Fruit fly (Drosophila melanogaster) whole organism, prepupa: ENCODE data around the gene CG31633.
A peak's percentile ranks its signal among the peaks of the same experiment; 100 is the strongest.

Source experiments
- CG10631 ChIP-seq: fragments of 200-800 bp; sonication (Bioruptor generic); optimal IDR thresholded peaks from 2 replicates; lab custom pipeline; 2016; ENCODE audit warnings: missing biosample characterization, missing genetic modification characterization
- CG10669 ChIP-seq: fragments of 200-800 bp; sonication (Bioruptor generic); optimal IDR thresholded peaks from 3 replicates; lab custom pipeline; 2018; ENCODE audit warnings: missing biosample characterization, mild to moderate bottlenecking, missing genetic modification characterization, moderate library complexity
- CG11762 ChIP-seq: fragments of 200-800 bp; sonication (Bioruptor generic); optimal IDR thresholded peaks from 3 replicates; lab custom pipeline; 2016; ENCODE audit warnings: missing biosample characterization, missing genetic modification characterization; ENCODE audit not compliant: insufficient read depth
- CG11902 ChIP-seq: fragments of 200-800 bp; sonication (Bioruptor generic); optimal IDR thresholded peaks from 3 replicates; lab custom pipeline; 2016; ENCODE audit warnings: missing biosample characterization, missing genetic modification characterization
- CG3032 ChIP-seq: fragments of 200-800 bp; optimal IDR thresholded peaks from 2 replicates; lab custom pipeline; 2019; ENCODE audit warnings: missing biosample characterization, mild to moderate bottlenecking, missing genetic modification characterization, moderate library complexity
- CG32006 ChIP-seq: fragments of 200-800 bp; sonication (Bioruptor generic); optimal IDR thresholded peaks from 3 replicates; lab custom pipeline; 2017; ENCODE audit warnings: missing biosample characterization, mild to moderate bottlenecking, missing genetic modification characterization
- CG3919 ChIP-seq: fragments of 200-800 bp; sonication (Bioruptor generic); optimal IDR thresholded peaks from 3 replicates; lab custom pipeline; 2016; ENCODE audit warnings: missing biosample characterization, missing genetic modification characterization
- CG6163 ChIP-seq: fragments of 200-800 bp; sonication (Bioruptor generic); IDR thresholded peaks from 3 replicates; pipeline ENCODE4 v1.3.6; 2022; ENCODE audit warnings: missing biosample characterization, missing genetic modification characterization
- CG6276 ChIP-seq: fragments of 200-800 bp; sonication (Bioruptor generic); optimal IDR thresholded peaks from 2 replicates; lab custom pipeline; 2017; ENCODE audit warnings: missing biosample characterization, mild to moderate bottlenecking, missing genetic modification characterization
- CG6808 ChIP-seq: fragments of 200-800 bp; sonication (Bioruptor generic); optimal IDR thresholded peaks from 3 replicates; lab custom pipeline; 2017; ENCODE audit warnings: missing biosample characterization, missing genetic modification characterization, mild to moderate bottlenecking, moderate library complexity, missing genetic modification reagents
- CG8119 ChIP-seq: fragments of 200-800 bp; sonication (Bioruptor generic); IDR thresholded peaks from 3 replicates; pipeline ENCODE4 v1.3.6; 2022; ENCODE audit warnings: missing biosample characterization, missing genetic modification characterization
- CG8319 ChIP-seq: fragments of 200-800 bp; sonication (Bioruptor generic); optimal IDR thresholded peaks from 3 replicates; lab custom pipeline; 2016; ENCODE audit warnings: missing biosample characterization, missing genetic modification characterization
- CG8632 ChIP-seq: fragments of 200-800 bp; sonication (Bioruptor generic); optimal IDR thresholded peaks from 3 replicates; lab custom pipeline; 2016; ENCODE audit warnings: missing biosample characterization, missing genetic modification characterization
- CG9139 ChIP-seq: fragments of 200-800 bp; sonication (Bioruptor generic); optimal IDR thresholded peaks from 3 replicates; lab custom pipeline; 2017; ENCODE audit warnings: missing biosample characterization, mild to moderate bottlenecking, missing genetic modification characterization
- Eip75B ChIP-seq: fragments of 200-800 bp; sonication (Bioruptor generic); optimal IDR thresholded peaks from 3 replicates; lab custom pipeline; 2016; ENCODE audit warnings: missing biosample characterization, missing genetic modification characterization
- Eip78C ChIP-seq: fragments of 200-800 bp; sonication (Bioruptor generic); peaks from one replicate; lab custom pipeline; 2016; ENCODE audit warnings: missing biosample characterization, missing genetic modification characterization
- Eip93F ChIP-seq: fragments of 200-800 bp; sonication (Bioruptor generic); optimal IDR thresholded peaks from 2 replicates; lab custom pipeline; 2016; ENCODE audit warnings: missing biosample characterization, mild to moderate bottlenecking, missing genetic modification characterization
- Ets96B ChIP-seq: fragments of 200-800 bp; optimal IDR thresholded peaks from 2 replicates; lab custom pipeline; 2019; ENCODE audit warnings: missing biosample characterization, mild to moderate bottlenecking, missing genetic modification characterization, moderate library complexity
- Gug ChIP-seq: fragments of 200-800 bp; sonication (Bioruptor generic); IDR thresholded peaks from 2 replicates; pipeline ENCODE4 v1.3.6; 2022; ENCODE audit warnings: missing biosample characterization, missing genetic modification characterization
- Hr39 ChIP-seq: fragments of 200-800 bp; sonication (Bioruptor generic); optimal IDR thresholded peaks from 2 replicates; lab custom pipeline; 2016; ENCODE audit warnings: missing biosample characterization, missing genetic modification characterization
- Hr4 ChIP-seq: fragments of 200-800 bp; sonication (Bioruptor generic); optimal IDR thresholded peaks from 3 replicates; lab custom pipeline; 2016; ENCODE audit warnings: missing biosample characterization, missing genetic modification characterization
- Met ChIP-seq: fragments of 200-800 bp; sonication (Bioruptor generic); optimal IDR thresholded peaks from 3 replicates; lab custom pipeline; 2016; ENCODE audit warnings: missing biosample characterization, missing genetic modification characterization
- OdsH ChIP-seq: fragments of 200-800 bp; sonication (Bioruptor generic); optimal IDR thresholded peaks from 3 replicates; lab custom pipeline; 2016; ENCODE audit warnings: missing biosample characterization, missing genetic modification characterization
- Smox ChIP-seq: fragments of 200-800 bp; sonication (Bioruptor generic); optimal IDR thresholded peaks from 3 replicates; lab custom pipeline; 2016; ENCODE audit warnings: missing biosample characterization, missing genetic modification characterization
- achi ChIP-seq: fragments of 200-800 bp; sonication (Bioruptor generic); optimal IDR thresholded peaks from 3 replicates; lab custom pipeline; 2016; ENCODE audit warnings: missing biosample characterization, missing genetic modification characterization
- cyc ChIP-seq: fragments of 200-800 bp; sonication (Bioruptor generic); optimal IDR thresholded peaks from 3 replicates; lab custom pipeline; 2016; ENCODE audit warnings: missing biosample characterization, missing genetic modification characterization
- dac ChIP-seq: fragments of 200-800 bp; sonication (Bioruptor generic); optimal IDR thresholded peaks from 2 replicates; lab custom pipeline; 2017; ENCODE audit warnings: missing biosample characterization, mild to moderate bottlenecking, missing genetic modification characterization
- dsx ChIP-seq: fragments of 200-800 bp; optimal IDR thresholded peaks from 3 replicates; lab custom pipeline; 2019; ENCODE audit warnings: missing biosample characterization, mild to moderate bottlenecking, missing genetic modification characterization, moderate library complexity; ENCODE audit not compliant: poor library complexity, severe bottlenecking
- esn ChIP-seq: fragments of 200-800 bp; sonication (Bioruptor generic); optimal IDR thresholded peaks from 2 replicates; lab custom pipeline; 2016; ENCODE audit warnings: missing biosample characterization, mild to moderate bottlenecking, missing genetic modification characterization, moderate library complexity
- fd59A ChIP-seq: fragments of 200-800 bp; sonication (Bioruptor generic); optimal IDR thresholded peaks from 2 replicates; lab custom pipeline; 2017; ENCODE audit warnings: missing biosample characterization, mild to moderate bottlenecking, missing genetic modification characterization, missing genetic modification reagents
- fd85E ChIP-seq: fragments of 200-800 bp; sonication (Bioruptor generic); optimal IDR thresholded peaks from 3 replicates; lab custom pipeline; 2016; ENCODE audit warnings: missing biosample characterization, missing genetic modification characterization
- fkh ChIP-seq: fragments of 200-800 bp; sonication (Bioruptor generic); optimal IDR thresholded peaks from 3 replicates; lab custom pipeline; 2017; ENCODE audit warnings: missing biosample characterization, mild to moderate bottlenecking, missing genetic modification characterization, moderate library complexity
- pdm3 ChIP-seq: fragments of 200-800 bp; sonication (Bioruptor generic); optimal IDR thresholded peaks from 3 replicates; lab custom pipeline; 2016; ENCODE audit warnings: missing biosample characterization, missing genetic modification characterization
- salr ChIP-seq, 2 experiments: fragments of 200-800 bp; sonication (Bioruptor generic); optimal IDR thresholded peaks; 3 replicates each; lab custom pipeline; 2016 to 2018; ENCODE audit warnings: missing biosample characterization in 2 of 2, missing genetic modification characterization in 2 of 2, mild to moderate bottlenecking in 1 of 2
- spab ChIP-seq: fragments of 200-800 bp; sonication (Bioruptor generic); optimal IDR thresholded peaks from 2 replicates; lab custom pipeline; 2017; ENCODE audit warnings: missing biosample characterization, mild to moderate bottlenecking, missing genetic modification characterization, missing genetic modification reagents
- ss ChIP-seq, 2 experiments: fragments of 200-800 bp; sonication (Bioruptor generic); optimal IDR thresholded peaks; 2 replicates in 1 of 2; 3 replicates in 1 of 2; lab custom pipeline; 2017 to 2018; ENCODE audit warnings: mild to moderate bottlenecking in 2 of 2, missing biosample characterization in 2 of 2, missing genetic modification characterization in 2 of 2, moderate library complexity in 1 of 2
- svp ChIP-seq: fragments of 200-800 bp; sonication (Bioruptor generic); peaks from one replicate; lab custom pipeline; 2016; ENCODE audit warnings: missing biosample characterization, missing genetic modification characterization
- topi ChIP-seq: fragments of 200-800 bp; sonication (Bioruptor generic); optimal IDR thresholded peaks from 3 replicates; lab custom pipeline; 2016; ENCODE audit warnings: missing biosample characterization, missing genetic modification characterization
- vri ChIP-seq: fragments of 200-800 bp; sonication (Bioruptor generic); optimal IDR thresholded peaks from 3 replicates; lab custom pipeline; 2016; ENCODE audit warnings: missing biosample characterization, mild to moderate bottlenecking, missing genetic modification characterization

The CG31633 gene

dm6 chr2L:6683992-6684882 is 28.1 kb upstream of the CG31633 start, which contains the start of gene Nhe3 (continued):
- no peak for TF ChIP-seq CG6808 (GFP tag; lab: Kevin White, UChicago)

dm6 chr2L:6682909-6683308 is 26.8 kb upstream of the CG31633 start:
- TF ChIP-seq topi (GFP tag; lab: Kevin White, UChicago) (no peak), fkh (GFP tag; lab: Kevin White, UChicago) (peak; percentile 45), cyc (GFP tag; lab: Kevin White, UChicago) (no peak), CG11902 (no peak), CG32006 (GFP tag; lab: Kevin White, UChicago) (no peak), vri (GFP tag; lab: Kevin White, UChicago) (no peak)

dm6 chr2L:6677453-6677852 is 21.3 kb upstream of the CG31633 start, which contains the start of gene Nse1:
TSS of gene Nse1 (minus strand) at chr2L:6677625.
- TF ChIP-seq CG6163 (GFP tag; lab: Robert Waterston, UW) (no peak), CG6276 (GFP tag; lab: Kevin White, UChicago) (no peak), Met (GFP tag; lab: Kevin White, UChicago) (no peak)
- TF ChIP-seq, all 60 proteins: peak for 0

- TF ChIP-seq salr (GFP tag; optimal IDR thresholded peaks at IDR 0.05; lab: Kevin White, UChicago) (no peak), CG10631 (GFP tag; lab: Kevin White, UChicago) (no peak), CG3919 (no peak), pdm3 (GFP tag; lab: Kevin White, UChicago) (no peak), CG8632 (no peak), achi (GFP tag; lab: Kevin White, UChicago) (no peak), Smox (GFP tag; lab: Kevin White, UChicago) (no peak), OdsH (GFP tag; lab: Kevin White, UChicago) (no peak), CG11902 (no peak), topi (GFP tag; lab: Kevin White, UChicago) (no peak), svp (GFP tag; lab: Kevin White, UChicago) (no peak)
Measured at dm6 chr2L:6676535-6676934, 20.4 kb upstream of the CG31633 start, which contains the start of gene cort. TSS of gene cort (minus strand) at chr2L:6676635.

dm6 chr2L:6673211-6674012 is 17.3 kb upstream of the CG31633 start, which contains the start of gene Spn27A:
TSS of gene Spn27A (minus strand) at chr2L:6673347.
- TF ChIP-seq Eip93F (GFP tag; lab: Kevin White, UChicago) (no peak), Eip78C (peak; percentile 93), CG9139 (peak; percentile 68), Ets96B (tag; lab: Kevin White, UChicago) (peak; percentile 76), CG3919 (no peak), ss (GFP tag; optimal IDR thresholded peaks at IDR 0.05; lab: Kevin White, UChicago) (no peak), esn (peak; percentile 78), Hr39 (GFP tag; lab: Kevin White, UChicago) (no peak), OdsH (GFP tag; lab: Kevin White, UChicago) (peak; percentile 81), fd59A (GFP tag; lab: Kevin White, UChicago) (peak; percentile 60), CG6163 (GFP tag; lab: Robert Waterston, UW) (no peak; the same call in 2 of the 3 replicates), CG8119 (GFP tag; lab: Robert Waterston, UW) (peak; percentile 73), svp (GFP tag; lab: Kevin White, UChicago) (no peak), CG11762 (GFP tag; lab: Kevin White, UChicago) (peak; percentile 60), CG8319 (peak; percentile 49), CG10669 (GFP tag; lab: Kevin White, UChicago) (no peak), dsx (GFP tag; lab: Kevin White, UChicago) (no peak), Gug (GFP tag; lab: Robert Waterston, UW) (peak; percentile 71), fd85E (peak; percentile 16), salr (GFP tag; optimal IDR thresholded peaks at IDR 0.05; lab: Kevin White, UChicago) (no peak), dac (GFP tag; lab: Kevin White, UChicago) (peak; percentile 52), Smox (GFP tag; lab: Kevin White, UChicago) (no peak), Hr4 (peak; percentile 88), Eip75B (GFP tag; lab: Kevin White, UChicago) (no peak), spab (GFP tag; lab: Kevin White, UChicago) (no peak), CG3032 (tag; lab: Kevin White, UChicago) (peak; percentile 73)
